Worm (Caenorhabditis elegans) whole organism, L4 larva: ENCODE results near the gene pifk-1.

ENCODE experiments used
- F26F4.8 ChIP-seq: fragments of 200-800 bp; sonication (Bioruptor generic); conservative IDR thresholded peaks from 2 replicates; pipeline ENCODE4 v1.3.6; 2022; ENCODE audit warnings: missing genetic modification characterization, missing compliant biosample characterization
- F37D6.2 ChIP-seq: sonication (generic microtip); optimal IDR thresholded peaks from 2 replicates; lab custom pipeline; 2016; ENCODE audit warnings: mild to moderate bottlenecking, missing genetic modification characterization, missing compliant biosample characterization
- F49E8.2 ChIP-seq: sonication (generic microtip); optimal IDR thresholded peaks from 2 replicates; lab custom pipeline; 2016; ENCODE audit warnings: missing compliant biosample characterization, mild to moderate bottlenecking, missing genetic modification characterization, borderline replicate concordance
- R02D3.7 ChIP-seq: fragments of 150-350 bp; sonication (generic microtip); optimal IDR thresholded peaks from 3 replicates; lab custom pipeline; 2014; ENCODE audit warnings: missing biosample characterization, missing genetic modification characterization
- Y75B8A.6 ChIP-seq: fragments of 200-800 bp; sonication (Bioruptor generic); IDR thresholded peaks from 2 replicates; pipeline ENCODE4 v1.3.6; 2022; ENCODE audit warnings: missing genetic modification reagents, missing genetic modification characterization, missing compliant biosample characterization
- aha-1 ChIP-seq: fragments of 150-350 bp; peaks from one replicate; lab custom pipeline; 2014; ENCODE audit warnings: missing biosample characterization, missing genetic modification characterization
- ama-1 ChIP-seq: fragments of 150-350 bp; optimal IDR thresholded peaks from 2 replicates; lab custom pipeline; 2014; ENCODE audit warnings: inconsistent platforms, mixed read lengths
- ceh-44 ChIP-seq: fragments of 200-800 bp; sonication (Bioruptor generic); IDR thresholded peaks from 2 replicates; pipeline ENCODE4 v1.3.6; 2022; ENCODE audit warnings: missing genetic modification reagents, missing genetic modification characterization, missing compliant biosample characterization
- ceh-62 ChIP-seq: sonication (generic microtip); optimal IDR thresholded peaks from 2 replicates; lab custom pipeline; 2017; ENCODE audit warnings: missing biosample characterization, missing genetic modification characterization
- ces-1 ChIP-seq: fragments of 150-350 bp; sonication (generic microtip); optimal IDR thresholded peaks from 4 replicates; lab custom pipeline; 2014; ENCODE audit warnings: missing biosample characterization, missing genetic modification reagents, missing genetic modification characterization
- cey-2 ChIP-seq: sonication (generic microtip); optimal IDR thresholded peaks from 3 replicates; lab custom pipeline; 2017; ENCODE audit warnings: missing genetic modification characterization, mild to moderate bottlenecking, missing compliant biosample characterization, antibody characterized with exemption, borderline replicate concordance; ENCODE audit not compliant: insufficient read depth
- ctbp-1 ChIP-seq: fragments of 200-800 bp; sonication (Bioruptor generic); IDR thresholded peaks from 2 replicates; pipeline ENCODE4 v1.3.6; 2022; ENCODE audit warnings: missing genetic modification reagents, missing genetic modification characterization, missing compliant biosample characterization
- daf-12 ChIP-seq: fragments of 150-350 bp; optimal IDR thresholded peaks from 2 replicates; lab custom pipeline; 2014; ENCODE audit warnings: missing biosample characterization, missing genetic modification reagents, missing genetic modification characterization
- daf-16 ChIP-seq, 3 experiments: sonication (generic microtip); optimal IDR thresholded peaks; 2 replicates each; lab custom pipeline; 2016 to 2017; ENCODE audit warnings: missing genetic modification characterization in 3 of 3, missing genetic modification reagents in 3 of 3, mild to moderate bottlenecking in 2 of 3, missing compliant biosample characterization in 2 of 3, missing biosample characterization in 1 of 3, moderate library complexity in 1 of 3
- dmd-6 ChIP-seq: fragments of 200-800 bp; sonication (Bioruptor generic); IDR thresholded peaks from 2 replicates; pipeline ENCODE4 v1.3.6; 2022; ENCODE audit warnings: missing genetic modification reagents, missing genetic modification characterization, missing compliant biosample characterization
- duxl-1 ChIP-seq: sonication (generic microtip); optimal IDR thresholded peaks from 2 replicates; lab custom pipeline; 2016; ENCODE audit warnings: mild to moderate bottlenecking, missing genetic modification characterization, moderate library complexity, missing compliant biosample characterization; ENCODE audit not compliant: poor library complexity
- egl-27 ChIP-seq: sonication (generic microtip); optimal IDR thresholded peaks from 3 replicates; lab custom pipeline; 2017; ENCODE audit warnings: missing biosample characterization, missing genetic modification reagents, missing genetic modification characterization
- fkh-10 ChIP-seq: fragments of 150-350 bp; optimal IDR thresholded peaks from 2 replicates; lab custom pipeline; 2014; ENCODE audit warnings: missing biosample characterization, missing genetic modification reagents, missing genetic modification characterization
- fos-1 ChIP-seq: fragments of 150-350 bp; optimal IDR thresholded peaks from 2 replicates; lab custom pipeline; 2014; ENCODE audit warnings: missing biosample characterization, missing genetic modification characterization
- gei-8 ChIP-seq: fragments of 200-800 bp; sonication (Bioruptor generic); optimal IDR thresholded peaks from 2 replicates; lab custom pipeline; 2018; ENCODE audit warnings: mild to moderate bottlenecking, missing genetic modification characterization, missing compliant biosample characterization
- hlh-11 ChIP-seq: fragments of 200-800 bp; sonication (Bioruptor generic); optimal IDR thresholded peaks from 2 replicates; lab custom pipeline; 2018; ENCODE audit warnings: mild to moderate bottlenecking, missing genetic modification characterization, missing compliant biosample characterization
- hmg-1.1 ChIP-seq: fragments of 200-800 bp; sonication (Bioruptor generic); IDR thresholded peaks from 2 replicates; pipeline ENCODE4 v1.3.6; 2022; ENCODE audit warnings: missing genetic modification reagents, missing genetic modification characterization, missing compliant biosample characterization
- lin-1 ChIP-seq: fragments of 200-800 bp; sonication (Bioruptor generic); IDR thresholded peaks from 2 replicates; pipeline ENCODE4 v1.3.6; 2022; ENCODE audit warnings: missing genetic modification reagents, missing genetic modification characterization, missing compliant biosample characterization
- lin-13 ChIP-seq: fragments of 150-350 bp; optimal IDR thresholded peaks from 2 replicates; lab custom pipeline; 2014; ENCODE audit warnings: missing biosample characterization, missing genetic modification reagents, missing genetic modification characterization
- lin-15B ChIP-seq: fragments of 150-350 bp; sonication (generic microtip); optimal IDR thresholded peaks from 3 replicates; lab custom pipeline; 2014; ENCODE audit warnings: missing biosample characterization, missing genetic modification characterization
- madf-5 ChIP-seq, 2 experiments: fragments of 200-800 bp; sonication (Bioruptor generic); IDR thresholded peaks; 2 replicates each; pipeline ENCODE4 v1.3.6; 2022; ENCODE audit warnings: missing compliant biosample characterization in 2 of 2, missing genetic modification characterization in 2 of 2
- madf-9 ChIP-seq: fragments of 200-800 bp; sonication (Bioruptor generic); conservative IDR thresholded peaks from 2 replicates; pipeline ENCODE4 v1.3.6; 2022; ENCODE audit warnings: missing genetic modification reagents, missing genetic modification characterization, missing compliant biosample characterization
- mes-2 ChIP-seq: sonication (generic microtip); optimal IDR thresholded peaks from 2 replicates; lab custom pipeline; 2016; ENCODE audit warnings: missing genotype, mild to moderate bottlenecking, missing genetic modification characterization, missing compliant biosample characterization; ENCODE audit not compliant: poor library complexity, severe bottlenecking
- mxl-2 ChIP-seq: fragments of 200-800 bp; sonication (Bioruptor generic); conservative IDR thresholded peaks from 2 replicates; pipeline ENCODE4 v1.3.6; 2022; ENCODE audit warnings: missing genetic modification reagents, missing genetic modification characterization, missing compliant biosample characterization
- nhr-28 ChIP-seq: fragments of 150-350 bp; optimal IDR thresholded peaks from 2 replicates; lab custom pipeline; 2014; ENCODE audit warnings: missing biosample characterization, missing genetic modification characterization
- nhr-6 ChIP-seq: fragments of 150-350 bp; optimal IDR thresholded peaks from 2 replicates; lab custom pipeline; 2014; ENCODE audit warnings: missing biosample characterization, missing genetic modification characterization
- pqm-1 ChIP-seq: sonication (generic microtip); optimal IDR thresholded peaks from 2 replicates; lab custom pipeline; 2017; ENCODE audit warnings: missing biosample characterization, missing genetic modification characterization
- set-16 ChIP-seq: fragments of 200-800 bp; sonication (Bioruptor generic); IDR thresholded peaks from 2 replicates; pipeline ENCODE4 v1.3.6; 2022; ENCODE audit warnings: missing genetic modification reagents, missing genetic modification characterization, missing compliant biosample characterization
- skn-1 ChIP-seq: fragments of 150-350 bp; optimal IDR thresholded peaks from 2 replicates; lab custom pipeline; 2014; ENCODE audit warnings: missing biosample characterization, missing genetic modification characterization
- snpc-1.2 ChIP-seq: fragments of 200-800 bp; sonication (Bioruptor generic); IDR thresholded peaks from 2 replicates; pipeline ENCODE4 v1.3.6; 2022; ENCODE audit warnings: missing genetic modification reagents, missing genetic modification characterization, missing compliant biosample characterization
- snpc-4 ChIP-seq: fragments of 150-350 bp; optimal IDR thresholded peaks from 2 replicates; lab custom pipeline; 2014; ENCODE audit warnings: missing biosample characterization, missing genetic modification characterization
- spr-1 ChIP-seq: sonication (generic microtip); optimal IDR thresholded peaks from 2 replicates; lab custom pipeline; 2016; ENCODE audit warnings: mild to moderate bottlenecking, missing genetic modification characterization, missing compliant biosample characterization
- spr-3 ChIP-seq: fragments of 200-800 bp; sonication (Bioruptor generic); optimal IDR thresholded peaks from 2 replicates; lab custom pipeline; 2018; ENCODE audit warnings: mild to moderate bottlenecking, missing genetic modification characterization, missing compliant biosample characterization
- tag-97 ChIP-seq: fragments of 200-800 bp; sonication (Bioruptor generic); IDR thresholded peaks from 2 replicates; pipeline ENCODE4 v1.3.6; 2022; ENCODE audit warnings: missing genetic modification characterization, missing compliant biosample characterization
- tra-1 ChIP-seq: fragments of 200-800 bp; sonication (Bioruptor generic); IDR thresholded peaks from 2 replicates; pipeline ENCODE4 v1.3.6; 2022; ENCODE audit warnings: missing genetic modification reagents, missing genetic modification characterization, missing compliant biosample characterization
- unc-130 ChIP-seq: sonication (generic microtip); optimal IDR thresholded peaks from 2 replicates; lab custom pipeline; 2016; ENCODE audit warnings: missing genetic modification reagents, missing genetic modification characterization, missing compliant biosample characterization
- unc-39 ChIP-seq: sonication (generic microtip); optimal IDR thresholded peaks from 2 replicates; lab custom pipeline; 2017; ENCODE audit warnings: missing biosample characterization, missing genetic modification characterization
- unc-62 ChIP-seq, 3 experiments: fragments of 150-350 bp in 1 of 3; sonication (generic microtip); optimal IDR thresholded peaks in 2 of 3; peaks in 1 of 3; 1 replicate in 1 of 3; 2 replicates in 2 of 3; lab custom pipeline; 2014 to 2017; ENCODE audit warnings: missing biosample characterization in 3 of 3, missing genetic modification characterization in 3 of 3, missing genetic modification reagents in 3 of 3, missing genotype in 1 of 3
- vab-7 ChIP-seq: fragments of 200-800 bp; sonication (Bioruptor generic); IDR thresholded peaks from 2 replicates; pipeline ENCODE4 v1.3.6; 2022; ENCODE audit warnings: missing genetic modification reagents, missing genetic modification characterization, missing compliant biosample characterization
- zag-1 ChIP-seq: fragments of 150-350 bp; optimal IDR thresholded peaks from 2 replicates; lab custom pipeline; 2014; ENCODE audit warnings: missing biosample characterization, missing genetic modification characterization
- zfp-3 ChIP-seq: fragments of 200-800 bp; sonication (Bioruptor generic); conservative IDR thresholded peaks from 2 replicates; pipeline ENCODE4 v1.3.6; 2022; ENCODE audit warnings: missing genetic modification reagents, missing genetic modification characterization, missing compliant biosample characterization

The pifk-1 gene

ce11 chrX:873634-874033, 50.7 kb downstream of the pifk-1 start:
- no peak for TF ChIP-seq ceh-44 (GFP tag; lab: Robert Waterston, UW)
- peak in 1 of 2 experiments; percentile 95 for TF ChIP-seq unc-62 (GFP tag; optimal IDR thresholded peaks at IDR 0.05 in 1 of 2; lab: Kevin White, UChicago)
- no peak for TF ChIP-seq unc-62 (tag; optimal IDR thresholded peaks at IDR 0.05; lab: Kevin White, UChicago)
- no peak for TF ChIP-seq madf-5 (GFP tag; IDR thresholded peaks at IDR 0.05; lab: Robert Waterston, UW)
- TF ChIP-seq zag-1 (tag; lab: Kevin White, UChicago): no peak
- TF ChIP-seq, all 104 proteins: peak for 1

- no peak for TF ChIP-seq Y75B8A.6 (GFP tag; lab: Robert Waterston, UW)
- no peak for TF ChIP-seq tra-1 (GFP tag; lab: Robert Waterston, UW)
- TF ChIP-seq skn-1: no peak
- no peak for TF ChIP-seq ceh-44 (GFP tag; lab: Robert Waterston, UW)
- no peak for TF ChIP-seq spr-1 (tag; lab: Kevin White, UChicago)
- no peak for TF ChIP-seq dmd-6 (GFP tag; lab: Robert Waterston, UW)
- TF ChIP-seq gei-8 (GFP tag; lab: Kevin White, UChicago): no peak
- TF ChIP-seq fkh-10 (GFP tag; lab: Kevin White, UChicago): no peak
- no peak for TF ChIP-seq lin-13 (GFP tag; lab: Kevin White, UChicago)
- TF ChIP-seq daf-16 (GFP tag; optimal IDR thresholded peaks at IDR 0.05; lab: Kevin White, UChicago): no peak
- peak; percentile 36 for TF ChIP-seq daf-16 (tag; optimal IDR thresholded peaks at IDR 0.05; lab: Kevin White, UChicago)
- no peak for TF ChIP-seq unc-39 (tag; lab: Kevin White, UChicago)
- no peak for TF ChIP-seq F49E8.2 (tag; lab: Kevin White, UChicago)
- TF ChIP-seq madf-9: no peak
- TF ChIP-seq unc-130 (GFP tag; lab: Kevin White, UChicago): no peak
- TF ChIP-seq zfp-3 (GFP tag; lab: Robert Waterston, UW): no peak
- peak; percentile 61 for TF ChIP-seq set-16
- peak; percentile 87 for TF ChIP-seq pqm-1 (tag; lab: Kevin White, UChicago)
- TF ChIP-seq ces-1 (GFP tag; lab: Kevin White, UChicago): no peak
- TF ChIP-seq hlh-11 (tag; lab: Kevin White, UChicago): peak; percentile 8
- no peak for TF ChIP-seq cey-2 (tag; lab: Kevin White, UChicago)
- TF ChIP-seq lin-15B (tag; lab: Kevin White, UChicago): no peak
- 0 out of 2 replicates have a peak, but pooled peaks have one; percentile 34 for TF ChIP-seq vab-7
- TF ChIP-seq hmg-1.1 (GFP tag; lab: Robert Waterston, UW): no peak
- TF ChIP-seq snpc-1.2 (GFP tag; lab: Robert Waterston, UW): no peak
- TF ChIP-seq mes-2 (tag; lab: Kevin White, UChicago): no peak
- TF ChIP-seq egl-27 (tag; lab: Kevin White, UChicago): no peak
- 0 out of 2 replicates have a peak, but pooled peaks have one; percentile 19 for TF ChIP-seq F26F4.8 (GFP tag; lab: Robert Waterston, UW)
- no peak for TF ChIP-seq nhr-6
- no peak for TF ChIP-seq aha-1
- no peak for TF ChIP-seq R02D3.7 (tag; lab: Kevin White, UChicago)
- no peak for TF ChIP-seq F37D6.2
- TF ChIP-seq mxl-2 (GFP tag; lab: Robert Waterston, UW): peak; percentile 38; the same call in 1 of the 2 replicates
- peak in 1 of 2 experiments; percentile 53 for TF ChIP-seq unc-62 (GFP tag; optimal IDR thresholded peaks at IDR 0.05 in 1 of 2; lab: Kevin White, UChicago)
- no peak for TF ChIP-seq unc-62 (tag; optimal IDR thresholded peaks at IDR 0.05; lab: Kevin White, UChicago)
- peak; percentile 51 for TF ChIP-seq snpc-4 (tag; lab: Kevin White, UChicago)
- TF ChIP-seq ceh-62 (tag; lab: Kevin White, UChicago): no peak
- no peak for TF ChIP-seq spr-3
- no peak for TF ChIP-seq ama-1 (lab: Kevin White, UChicago)
- no peak for TF ChIP-seq lin-1 (GFP tag; lab: Robert Waterston, UW)
- TF ChIP-seq nhr-28 (tag; lab: Kevin White, UChicago): peak; percentile 19
- no peak for TF ChIP-seq duxl-1 (tag; lab: Kevin White, UChicago)
- TF ChIP-seq fos-1 (tag; lab: Kevin White, UChicago): no peak
- TF ChIP-seq tag-97 (GFP tag; lab: Robert Waterston, UW): no peak
- no peak for TF ChIP-seq ctbp-1 (GFP tag; lab: Robert Waterston, UW)
- TF ChIP-seq daf-12 (tag; lab: Kevin White, UChicago): no peak
These were observed 52.2 kb downstream of the pifk-1 start, which contains the start of gene F56F10.1 for ce11 chrX:871957-872715. Gene F56F10.1, plus strand, starts transcription at chrX:872603.
